Worm (Caenorhabditis elegans): ENCODE data around the gene C10B5.1.
A peak's percentile ranks its signal among the peaks of the same experiment; 100 is the strongest.

ce11 chrV:8603272-8603671, 22.2 kb downstream of the C10B5.1 start, which contains the start of gene F41E6.5:
- no peak for TF ChIP-seq ces-1 (GFP tag; optimal IDR thresholded peaks at IDR 0.05)
- TF ChIP-seq unc-62 (GFP tag; optimal IDR thresholded peaks at IDR 0.05): no peak
- no peak for TF ChIP-seq ama-1 (optimal IDR thresholded peaks at IDR 0.05)
- TF ChIP-seq aly-2 (tag; optimal IDR thresholded peaks at IDR 0.05): no peak
- TF ChIP-seq nhr-28 (tag; optimal IDR thresholded peaks at IDR 0.05): no peak
- no peak for TF ChIP-seq zip-4 (GFP tag; optimal IDR thresholded peaks at IDR 0.05)
- peak; percentile 8 for TF ChIP-seq lin-14 (GFP tag; optimal IDR thresholded peaks at IDR 0.05)

Data from whole organism, L1 larva.